Worm (Caenorhabditis elegans) whole organism, young adult: ENCODE results near the gene lelo-2.

Experiments used
- F10E7.11 ChIP-seq: sonication (generic microtip); optimal IDR thresholded peaks from 2 replicates; lab custom pipeline; 2017; ENCODE audit warnings: mild to moderate bottlenecking, missing genetic modification characterization, moderate library complexity, missing compliant biosample characterization
- F23B12.7 ChIP-seq: sonication (generic microtip); optimal IDR thresholded peaks from 2 replicates; lab custom pipeline; 2017; ENCODE audit warnings: missing genetic modification characterization, mild to moderate bottlenecking, missing compliant biosample characterization, antibody characterized with exemption, moderate library complexity; ENCODE audit not compliant: insufficient read depth
- F37B4.10 ChIP-seq: fragments of 200-800 bp; sonication (Bioruptor generic); IDR thresholded peaks from 2 replicates; pipeline ENCODE4 v1.3.6; 2022; ENCODE audit warnings: missing genetic modification characterization, missing compliant biosample characterization
- F57C9.4 ChIP-seq: sonication (generic microtip); optimal IDR thresholded peaks from 2 replicates; lab custom pipeline; 2017; ENCODE audit warnings: mild to moderate bottlenecking, missing genetic modification characterization, missing compliant biosample characterization
- K12H6.12 ChIP-seq: fragments of 200-800 bp; sonication (Bioruptor generic); optimal IDR thresholded peaks from 2 replicates; lab custom pipeline; 2018; ENCODE audit warnings: mild to moderate bottlenecking, missing genetic modification characterization, missing compliant biosample characterization
- T07F8.4 ChIP-seq: sonication (generic microtip); optimal IDR thresholded peaks from 2 replicates; lab custom pipeline; 2016; ENCODE audit warnings: mild to moderate bottlenecking, missing genetic modification characterization, moderate library complexity, missing compliant biosample characterization
- T26A5.8 ChIP-seq: sonication (generic microtip); optimal IDR thresholded peaks from 2 replicates; lab custom pipeline; 2016; ENCODE audit warnings: missing genetic modification characterization, missing compliant biosample characterization
- Y53F4B.3 ChIP-seq: fragments of 200-800 bp; sonication (Bioruptor generic); IDR thresholded peaks from 2 replicates; pipeline ENCODE4 v1.3.6; 2022; ENCODE audit warnings: missing genetic modification reagents, missing genetic modification characterization, missing compliant biosample characterization
- Y56A3A.18 ChIP-seq: fragments of 200-800 bp; sonication (Bioruptor generic); IDR thresholded peaks from 2 replicates; pipeline ENCODE4 v1.3.6; 2022; ENCODE audit warnings: missing genetic modification reagents, missing genetic modification characterization, missing compliant biosample characterization
- Y95B8A.8 ChIP-seq: fragments of 200-800 bp; sonication (Bioruptor generic); IDR thresholded peaks from 2 replicates; pipeline ENCODE4 v1.3.6; 2022; ENCODE audit warnings: missing genetic modification reagents, missing genetic modification characterization, missing compliant biosample characterization
- aptf-3 ChIP-seq: fragments of 200-800 bp; sonication (Bioruptor generic); IDR thresholded peaks from 2 replicates; pipeline ENCODE4 v1.3.6; 2022; ENCODE audit warnings: missing genetic modification characterization, missing compliant biosample characterization
- atf-7 ChIP-seq: sonication (generic microtip); optimal IDR thresholded peaks from 2 replicates; lab custom pipeline; 2017; ENCODE audit warnings: mild to moderate bottlenecking, missing genetic modification characterization, missing compliant biosample characterization
- ccch-3 ChIP-seq: fragments of 200-800 bp; sonication (Bioruptor generic); optimal IDR thresholded peaks from 2 replicates; lab custom pipeline; 2018; ENCODE audit warnings: mild to moderate bottlenecking, missing genetic modification characterization, missing compliant biosample characterization
- ceh-100 ChIP-seq: fragments of 200-800 bp; sonication (Bioruptor generic); IDR thresholded peaks from 2 replicates; pipeline ENCODE4 v1.3.6; 2022; ENCODE audit warnings: missing genetic modification reagents, missing genetic modification characterization, missing compliant biosample characterization
- dox-1 ChIP-seq: fragments of 200-800 bp; sonication (Bioruptor generic); IDR thresholded peaks from 2 replicates; pipeline ENCODE4 v1.3.6; 2022; ENCODE audit warnings: missing genetic modification reagents, missing genetic modification characterization, missing compliant biosample characterization
- dpl-1 ChIP-seq: fragments of 150-350 bp; optimal IDR thresholded peaks from 2 replicates; lab custom pipeline; 2014; ENCODE audit warnings: missing biosample characterization, missing genetic modification reagents, missing genetic modification characterization
- efl-1 ChIP-seq: fragments of 150-350 bp; optimal IDR thresholded peaks from 2 replicates; lab custom pipeline; 2014; ENCODE audit warnings: missing biosample characterization, missing genetic modification reagents, missing genetic modification characterization
- ekl-4 ChIP-seq: fragments of 200-800 bp; sonication (Bioruptor generic); IDR thresholded peaks from 2 replicates; pipeline ENCODE4 v1.3.6; 2022; ENCODE audit warnings: missing genetic modification reagents, missing genetic modification characterization, missing compliant biosample characterization
- ets-4 ChIP-seq: fragments of 200-800 bp; sonication (Bioruptor generic); optimal IDR thresholded peaks from 2 replicates; lab custom pipeline; 2018; ENCODE audit warnings: mild to moderate bottlenecking, missing genetic modification characterization, missing compliant biosample characterization
- gei-17 ChIP-seq: fragments of 200-800 bp; sonication (Bioruptor generic); optimal IDR thresholded peaks from 2 replicates; lab custom pipeline; 2018; ENCODE audit warnings: mild to moderate bottlenecking, missing genetic modification characterization, missing compliant biosample characterization
- hmg-1.2 ChIP-seq: fragments of 200-800 bp; sonication (Bioruptor generic); IDR thresholded peaks from 2 replicates; pipeline ENCODE4 v1.3.6; 2022; ENCODE audit warnings: missing genetic modification reagents, missing genetic modification characterization, missing compliant biosample characterization
- hmg-20 ChIP-seq: fragments of 200-800 bp; sonication (Bioruptor generic); IDR thresholded peaks from 2 replicates; pipeline ENCODE4 v1.3.6; 2022; ENCODE audit warnings: missing genetic modification reagents, missing genetic modification characterization, missing compliant biosample characterization
- hsf-1 ChIP-seq: fragments of 200-800 bp; sonication (Bioruptor generic); IDR thresholded peaks from 2 replicates; pipeline ENCODE4 v1.3.6; 2022; ENCODE audit warnings: missing genetic modification reagents, missing genetic modification characterization, missing compliant biosample characterization
- lin-26 ChIP-seq: fragments of 200-800 bp; sonication (Bioruptor generic); IDR thresholded peaks from 2 replicates; pipeline ENCODE4 v1.3.6; 2022; ENCODE audit warnings: missing genetic modification reagents, missing genetic modification characterization, missing compliant biosample characterization
- lin-54 ChIP-seq: fragments of 200-800 bp; sonication (Bioruptor generic); optimal IDR thresholded peaks from 2 replicates; lab custom pipeline; 2018; ENCODE audit warnings: mild to moderate bottlenecking, missing genetic modification characterization, missing compliant biosample characterization
- lir-1 ChIP-seq: fragments of 200-800 bp; sonication (Bioruptor generic); conservative IDR thresholded peaks from 2 replicates; pipeline ENCODE4 v1.3.6; 2022; ENCODE audit warnings: missing genetic modification reagents, missing genetic modification characterization, missing compliant biosample characterization
- lsl-1 ChIP-seq: fragments of 200-800 bp; sonication (Bioruptor generic); optimal IDR thresholded peaks from 2 replicates; lab custom pipeline; 2018; ENCODE audit warnings: mild to moderate bottlenecking, missing genetic modification characterization, moderate library complexity, missing compliant biosample characterization
- madf-3 ChIP-seq: fragments of 200-800 bp; sonication (Bioruptor generic); IDR thresholded peaks from 2 replicates; pipeline ENCODE4 v1.3.6; 2022; ENCODE audit warnings: missing genetic modification reagents, missing genetic modification characterization, missing compliant biosample characterization
- madf-6 ChIP-seq: fragments of 200-800 bp; sonication (Bioruptor generic); IDR thresholded peaks from 2 replicates; pipeline ENCODE4 v1.3.6; 2022; ENCODE audit warnings: missing genetic modification reagents, missing genetic modification characterization, missing compliant biosample characterization
- mcd-1 ChIP-seq: fragments of 200-800 bp; sonication (Bioruptor generic); IDR thresholded peaks from 2 replicates; pipeline ENCODE4 v1.3.6; 2022; ENCODE audit warnings: missing genetic modification reagents, missing genetic modification characterization, missing compliant biosample characterization
- nfya-1 ChIP-seq: sonication (generic microtip); optimal IDR thresholded peaks from 2 replicates; lab custom pipeline; 2017; ENCODE audit warnings: antibody characterized with exemption, missing compliant biosample characterization, missing genetic modification characterization, borderline replicate concordance; ENCODE audit not compliant: insufficient read depth
- nhr-120 ChIP-seq: fragments of 200-800 bp; sonication (Bioruptor generic); IDR thresholded peaks from 2 replicates; pipeline ENCODE4 v1.3.6; 2022; ENCODE audit warnings: missing genetic modification characterization, missing compliant biosample characterization
- nhr-179 ChIP-seq: sonication (generic microtip); optimal IDR thresholded peaks from 2 replicates; lab custom pipeline; 2016; ENCODE audit warnings: mild to moderate bottlenecking, missing genetic modification characterization, missing compliant biosample characterization
- nhr-80 ChIP-seq: sonication (generic microtip); optimal IDR thresholded peaks from 2 replicates; lab custom pipeline; 2016; ENCODE audit warnings: missing genetic modification characterization, missing compliant biosample characterization
- nhr-90 ChIP-seq: sonication (generic microtip); optimal IDR thresholded peaks from 2 replicates; lab custom pipeline; 2016; ENCODE audit warnings: missing genotype, mild to moderate bottlenecking, missing genetic modification characterization, missing compliant biosample characterization
- rpc-1 ChIP-seq, 2 experiments: fragments of 150-350 bp in 1 of 2; sonication (generic microtip) in 1 of 2; optimal IDR thresholded peaks; 2 replicates each; lab custom pipeline; 2014 to 2018; ENCODE audit warnings: missing biosample characterization in 1 of 2, missing genetic modification characterization in 1 of 2, missing genetic modification reagents in 1 of 2, missing genotype in 1 of 2
- snpc-1.3 ChIP-seq: sonication (generic microtip); optimal IDR thresholded peaks from 2 replicates; lab custom pipeline; 2017; ENCODE audit warnings: missing genetic modification characterization, mild to moderate bottlenecking, missing compliant biosample characterization, antibody characterized with exemption, moderate library complexity, missing genotype, missing genetic modification reagents; ENCODE audit not compliant: insufficient read depth
- snpc-4 ChIP-seq, 5 experiments: fragments of 150-350 bp in 1 of 5; sonication (generic microtip) in 4 of 5; optimal IDR thresholded peaks; 2 replicates each; lab custom pipeline; 2014 to 2018; ENCODE audit warnings: missing genetic modification characterization in 5 of 5, missing biosample characterization in 3 of 5, antibody characterized with exemption in 2 of 5, mild to moderate bottlenecking in 2 of 5, missing compliant biosample characterization in 2 of 5, missing genotype in 2 of 5, moderate library complexity in 2 of 5, missing genetic modification reagents in 1 of 5
- somi-1 ChIP-seq: fragments of 200-800 bp; sonication (Bioruptor generic); optimal IDR thresholded peaks from 2 replicates; lab custom pipeline; 2018; ENCODE audit warnings: mild to moderate bottlenecking, missing genetic modification characterization, missing compliant biosample characterization
- xnd-1 ChIP-seq: sonication (generic microtip); optimal IDR thresholded peaks from 2 replicates; lab custom pipeline; 2016; ENCODE audit warnings: missing genotype, missing genetic modification reagents, missing genetic modification characterization, missing compliant biosample characterization
- ztf-18 ChIP-seq: sonication (generic microtip); optimal IDR thresholded peaks from 2 replicates; lab custom pipeline; 2016; ENCODE audit warnings: missing genotype, mild to moderate bottlenecking, missing genetic modification characterization, missing compliant biosample characterization
- ztf-6 ChIP-seq: fragments of 200-800 bp; sonication (Bioruptor generic); IDR thresholded peaks from 2 replicates; pipeline ENCODE4 v1.3.6; 2022; ENCODE audit warnings: missing genetic modification reagents, missing genetic modification characterization, missing compliant biosample characterization

lelo-2 gene

DNA sequence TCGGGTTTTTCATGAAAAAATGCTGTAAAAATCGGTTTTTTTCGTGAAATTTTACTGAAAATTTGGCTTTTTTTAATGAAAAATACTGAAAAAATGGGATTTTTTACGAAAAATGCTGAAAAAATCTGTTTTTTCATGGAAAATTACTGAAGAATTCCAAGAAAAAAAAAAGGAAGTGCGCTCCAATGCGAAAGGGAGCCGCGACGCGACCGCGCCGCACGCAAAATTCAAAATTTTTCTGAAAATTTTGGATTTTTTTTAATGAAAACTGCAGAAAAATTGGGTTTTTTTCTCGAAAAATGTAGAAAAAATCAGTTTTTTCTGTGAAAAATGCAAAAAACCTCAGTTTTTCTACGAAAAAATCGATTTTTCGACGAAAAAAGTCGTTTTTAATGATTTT is 10.5 kb downstream of the lelo-2 start:
- no peak for TF ChIP-seq ceh-100
- no peak for TF ChIP-seq F10E7.11
- TF ChIP-seq madf-3 (GFP tag; lab: Robert Waterston, UW) = peak; percentile 94
- no peak for TF ChIP-seq Y95B8A.8 (GFP tag; lab: Robert Waterston, UW)
- no peak for TF ChIP-seq efl-1
- no peak for TF ChIP-seq rpc-1 (optimal IDR thresholded peaks at IDR 0.05; lab: Kevin White, UChicago)
- TF ChIP-seq rpc-1 (tag; optimal IDR thresholded peaks at IDR 0.05; lab: Kevin White, UChicago) = no peak
- TF ChIP-seq Y53F4B.3 = no peak
- peak; percentile 19 for TF ChIP-seq lin-54
- TF ChIP-seq ztf-18 (tag; lab: Kevin White, UChicago) = no peak
- TF ChIP-seq gei-17 (GFP tag; lab: Kevin White, UChicago) = no peak
- no peak for TF ChIP-seq F57C9.4
- no peak for TF ChIP-seq ekl-4 (GFP tag; lab: Robert Waterston, UW)
- no peak for TF ChIP-seq F23B12.7 (tag; lab: Kevin White, UChicago)
- no peak for TF ChIP-seq nfya-1 (tag; lab: Kevin White, UChicago)
- no peak for TF ChIP-seq somi-1
- no peak for TF ChIP-seq F37B4.10
- no peak for TF ChIP-seq T07F8.4
- TF ChIP-seq ccch-3 (GFP tag; lab: Kevin White, UChicago) = no peak
- TF ChIP-seq mcd-1 (GFP tag; lab: Robert Waterston, UW) = peak; percentile 33; the same call in 1 of the 2 replicates

DNA sequence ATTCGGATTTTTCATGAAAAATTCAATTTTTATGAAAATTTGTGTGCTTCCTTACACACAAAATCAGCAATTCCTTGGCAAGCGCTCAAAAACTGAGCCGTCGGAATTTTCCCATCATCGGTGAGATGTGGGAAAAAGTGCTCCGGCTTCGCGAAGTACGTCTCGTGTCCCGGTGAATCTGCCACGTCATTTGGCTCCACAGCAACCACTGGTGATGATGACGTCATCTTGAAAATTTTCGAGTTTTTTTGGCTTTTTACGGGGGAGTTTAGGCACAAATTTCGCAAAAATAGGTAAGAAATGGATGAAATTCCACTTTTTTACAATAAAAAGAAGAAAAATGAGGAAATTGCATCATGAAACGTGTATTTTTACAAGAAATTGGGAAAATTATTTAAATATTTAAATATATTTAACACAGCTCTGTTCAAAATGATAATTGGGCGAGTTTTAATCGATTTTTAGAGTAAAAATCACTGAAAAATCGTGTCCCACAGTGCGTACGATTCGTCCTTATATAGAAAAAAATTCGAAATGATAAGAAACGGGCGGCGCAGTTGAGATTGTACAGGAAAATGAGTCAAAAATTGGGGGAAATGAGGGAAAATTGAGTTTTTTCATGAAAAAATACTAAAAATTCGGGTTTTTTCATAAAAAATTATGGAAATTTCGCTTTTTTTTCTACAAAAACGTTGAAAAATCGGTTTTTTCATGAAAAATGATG is 13.0 kb downstream of the lelo-2 start, which contains the start of gene Y82E9BR.14:
Gene Y82E9BR.14, minus strand, starts transcription at position 227 of the 724 bp plus-strand sequence.
- TF ChIP-seq nhr-179 (tag; lab: Kevin White, UChicago) = no peak
- TF ChIP-seq hmg-20 (GFP tag; lab: Robert Waterston, UW) = no peak
- no peak for TF ChIP-seq efl-1
- TF ChIP-seq lin-54 = no peak
- no peak for TF ChIP-seq lin-26 (GFP tag; lab: Robert Waterston, UW)
- TF ChIP-seq atf-7 (tag; lab: Kevin White, UChicago) = peak; percentile 74
- peak; percentile 42 for TF ChIP-seq hsf-1 (GFP tag; lab: Robert Waterston, UW)
- TF ChIP-seq hmg-1.2 (GFP tag; lab: Robert Waterston, UW) = 0 out of 2 replicates have a peak, but pooled peaks have one; percentile 9
- no peak for TF ChIP-seq dpl-1 (GFP tag; lab: Kevin White, UChicago)
- TF ChIP-seq nhr-90 (tag; lab: Kevin White, UChicago) = no peak
- peak; percentile 53 for TF ChIP-seq nhr-80 (tag; lab: Kevin White, UChicago)
- no peak for TF ChIP-seq nhr-120
- peak; percentile 10 for TF ChIP-seq T26A5.8
- no peak for TF ChIP-seq F57C9.4
- no peak for TF ChIP-seq aptf-3 (GFP tag; lab: Robert Waterston, UW)
- TF ChIP-seq Y56A3A.18 (GFP tag; lab: Robert Waterston, UW) = no peak
- TF ChIP-seq lir-1 (GFP tag; lab: Robert Waterston, UW) = no peak
- peak; percentile 85 for TF ChIP-seq madf-3 (GFP tag; lab: Robert Waterston, UW)
- TF ChIP-seq ztf-6 (GFP tag; lab: Robert Waterston, UW) = no peak

DNA sequence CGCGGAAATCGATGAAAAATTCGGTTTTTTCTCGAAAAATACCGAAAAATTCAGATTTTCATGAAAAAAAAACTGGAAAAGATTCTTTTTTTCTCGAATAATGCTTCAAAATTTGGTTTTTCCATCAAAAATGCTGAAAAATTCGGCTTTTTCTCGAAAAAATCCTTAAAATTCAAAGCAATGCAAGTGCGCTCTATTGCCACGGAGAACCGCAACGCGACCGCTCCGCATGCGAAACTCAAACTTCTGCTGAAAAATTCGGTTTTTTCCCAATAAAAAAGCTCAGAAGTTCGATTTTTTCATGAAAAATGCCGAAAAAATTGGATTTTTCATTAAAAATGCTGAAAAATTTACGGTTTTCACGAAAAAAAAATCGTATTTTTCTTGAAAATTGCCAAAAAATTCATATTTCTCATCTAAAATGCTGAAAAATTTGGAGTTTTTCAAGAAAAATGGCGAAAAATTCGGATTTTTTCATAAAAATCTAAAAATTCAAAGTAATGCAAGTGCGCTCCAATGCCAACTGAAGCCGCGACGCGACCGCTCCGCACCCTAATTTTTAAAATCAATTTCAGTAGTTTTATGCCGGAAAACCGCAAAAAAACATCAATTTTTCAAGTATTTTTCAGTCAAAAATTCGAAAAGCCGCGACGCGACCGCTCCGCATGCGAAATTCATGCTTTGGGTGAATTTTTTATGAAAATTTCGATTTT is 13.7 kb downstream of the lelo-2 start:
- TF ChIP-seq snpc-1.3 (tag; lab: Kevin White, UChicago) = peak; percentile 9
- peak; percentile 41 for TF ChIP-seq lsl-1 (GFP tag; lab: Kevin White, UChicago)
- TF ChIP-seq efl-1 = peak; percentile 23
- peak; percentile 63 for TF ChIP-seq mcd-1 (GFP tag; lab: Robert Waterston, UW)
- TF ChIP-seq K12H6.12 = no peak
- 0 out of 2 replicates have a peak, but pooled peaks have one; percentile 10 for TF ChIP-seq dox-1
- no peak for TF ChIP-seq snpc-4 (GFP tag; optimal IDR thresholded peaks at IDR 0.05; lab: Kevin White, UChicago)
- TF ChIP-seq snpc-4 (tag; optimal IDR thresholded peaks at IDR 0.05; lab: Kevin White, UChicago) = no peak
- TF ChIP-seq madf-6 (GFP tag; lab: Robert Waterston, UW) = peak; percentile 9; the same call in 1 of the 2 replicates
- TF ChIP-seq madf-3 (GFP tag; lab: Robert Waterston, UW) = peak; percentile 97
- TF ChIP-seq xnd-1 (tag; lab: Kevin White, UChicago) = no peak
- TF ChIP-seq ets-4 (GFP tag; lab: Kevin White, UChicago) = no peak
- peak; percentile 27 for TF ChIP-seq lin-54
